Fruit fly (Drosophila melanogaster) whole organism, embryonic: ENCODE measurements around the gene gro.

ENCODE experiments used
- Abd-B ChIP-seq: fragments of 200-800 bp; sonication (Bioruptor generic); optimal IDR thresholded peaks from 2 replicates; lab custom pipeline; 2018; ENCODE audit warnings: missing biosample characterization, mild to moderate bottlenecking, missing genetic modification characterization, moderate library complexity
- Bgb ChIP-seq: fragments of 200-800 bp; sonication (Bioruptor generic); IDR thresholded peaks from 2 replicates; pipeline ENCODE4 v1.3.6; 2022; ENCODE audit warnings: missing biosample characterization, missing genetic modification characterization; ENCODE audit not compliant: partially characterized antibody
- CG12104 ChIP-seq: fragments of 200-800 bp; sonication (Bioruptor generic); optimal IDR thresholded peaks from 3 replicates; lab custom pipeline; 2016; ENCODE audit warnings: missing biosample characterization, missing genetic modification characterization
- CG12155 ChIP-seq: fragments of 200-800 bp; sonication (Bioruptor generic); optimal IDR thresholded peaks from 3 replicates; lab custom pipeline; 2016; ENCODE audit warnings: missing biosample characterization, missing genetic modification characterization
- CG12769 ChIP-seq: fragments of 200-800 bp; sonication (Bioruptor generic); optimal IDR thresholded peaks from 2 replicates; lab custom pipeline; 2019; ENCODE audit warnings: missing biosample characterization, mild to moderate bottlenecking, missing genetic modification characterization, moderate library complexity
- CG15514 ChIP-seq: fragments of 200-800 bp; sonication (Bioruptor generic); optimal IDR thresholded peaks from 3 replicates; lab custom pipeline; 2017; ENCODE audit warnings: missing biosample characterization, missing genetic modification characterization, mild to moderate bottlenecking, moderate library complexity, missing genetic modification reagents
- CG15696 ChIP-seq: fragments of 200-800 bp; sonication (Bioruptor generic); optimal IDR thresholded peaks from 2 replicates; lab custom pipeline; 2019; ENCODE audit warnings: missing biosample characterization, mild to moderate bottlenecking, missing genetic modification characterization, moderate library complexity
- CG17568 ChIP-seq: fragments of 200-800 bp; sonication (Bioruptor generic); optimal IDR thresholded peaks from 2 replicates; lab custom pipeline; 2018; ENCODE audit warnings: missing biosample characterization, mild to moderate bottlenecking, missing genetic modification characterization, moderate library complexity
- CG31224 ChIP-seq: fragments of 200-800 bp; sonication (Bioruptor generic); IDR thresholded peaks from 2 replicates; pipeline ENCODE4 v1.3.6; 2022; ENCODE audit warnings: missing biosample characterization, missing genetic modification characterization
- CG3163 ChIP-seq: fragments of 200-800 bp; sonication (Bioruptor generic); optimal IDR thresholded peaks from 3 replicates; lab custom pipeline; 2016; ENCODE audit warnings: missing biosample characterization, missing genetic modification characterization
- CG32532 ChIP-seq: fragments of 200-800 bp; sonication (Bioruptor generic); IDR thresholded peaks from 2 replicates; pipeline ENCODE4 v1.3.6; 2022; ENCODE audit warnings: missing biosample characterization, missing genetic modification characterization
- CG4424 ChIP-seq: fragments of 200-800 bp; sonication (Bioruptor generic); optimal IDR thresholded peaks from 3 replicates; lab custom pipeline; 2016; ENCODE audit warnings: missing biosample characterization, missing genetic modification characterization
- CG5180 ChIP-seq: fragments of 200-800 bp; sonication (Bioruptor generic); optimal IDR thresholded peaks from 3 replicates; lab custom pipeline; 2017; ENCODE audit warnings: missing biosample characterization, missing genetic modification characterization, mild to moderate bottlenecking, moderate library complexity, missing genetic modification reagents
- CG6272 ChIP-seq: fragments of 200-800 bp; sonication (Bioruptor generic); IDR thresholded peaks from 2 replicates; pipeline ENCODE4 v1.3.6; 2022; ENCODE audit warnings: missing biosample characterization, missing genetic modification characterization
- CG8089 ChIP-seq: fragments of 200-800 bp; sonication (Bioruptor generic); optimal IDR thresholded peaks from 3 replicates; lab custom pipeline; 2016; ENCODE audit warnings: missing biosample characterization, missing genetic modification characterization
- CG9932 ChIP-seq: fragments of 200-800 bp; sonication (Bioruptor generic); IDR thresholded peaks from 2 replicates; pipeline ENCODE4 v1.3.6; 2022; ENCODE audit warnings: missing biosample characterization, missing genetic modification characterization
- Camta ChIP-seq: fragments of 200-800 bp; sonication (Bioruptor generic); optimal IDR thresholded peaks from 2 replicates; lab custom pipeline; 2016; ENCODE audit warnings: missing biosample characterization, missing genetic modification characterization
- D ChIP-seq, 2 experiments: fragments of 200-800 bp in 1 of 2; fragments of >200 bp in 1 of 2; sonication (Bioruptor generic) in 1 of 2; optimal IDR thresholded peaks; 2 replicates in 1 of 2; 3 replicates in 1 of 2; lab custom pipeline; 2017; ENCODE audit warnings: mild to moderate bottlenecking in 1 of 2, missing biosample characterization in 1 of 2, missing genetic modification characterization in 1 of 2, missing genetic modification reagents in 1 of 2
- Dbx ChIP-seq: fragments of 200-800 bp; sonication (Bioruptor generic); IDR thresholded peaks from 3 replicates; pipeline ENCODE4 v1.3.6; 2022; ENCODE audit warnings: missing biosample characterization, missing genetic modification characterization
- Elba2 ChIP-seq: fragments of 200-800 bp; sonication (Bioruptor generic); optimal IDR thresholded peaks from 3 replicates; lab custom pipeline; 2016; ENCODE audit warnings: missing biosample characterization, missing genetic modification characterization
- GATAe ChIP-seq: fragments of 200-800 bp; sonication (Bioruptor generic); conservative IDR thresholded peaks from 2 replicates; pipeline ENCODE4 v1.3.6; 2022; ENCODE audit warnings: missing biosample characterization, missing genetic modification characterization
- HLH4C ChIP-seq: fragments of 200-800 bp; sonication (Bioruptor generic); IDR thresholded peaks from 3 replicates; pipeline ENCODE4 v1.3.6; 2022; ENCODE audit warnings: missing biosample characterization, missing genetic modification characterization; ENCODE audit not compliant: partially characterized antibody
- HmgZ ChIP-seq: fragments of 200-800 bp; sonication (Bioruptor generic); optimal IDR thresholded peaks from 2 replicates; lab custom pipeline; 2018; ENCODE audit warnings: missing biosample characterization, mild to moderate bottlenecking, missing genetic modification characterization
- Hr3 ChIP-seq: fragments of 200-800 bp; sonication (Bioruptor generic); optimal IDR thresholded peaks from 3 replicates; lab custom pipeline; 2016; ENCODE audit warnings: missing biosample characterization, missing genetic modification characterization
- Hr39 ChIP-seq: fragments of >200 bp; optimal IDR thresholded peaks from 2 replicates; lab custom pipeline; 2017
- Hr78 ChIP-seq, 2 experiments: fragments of 200-800 bp in 1 of 2; fragments of >200 bp in 1 of 2; sonication (Bioruptor generic) in 1 of 2; optimal IDR thresholded peaks; 2 replicates each; lab custom pipeline; 2017 to 2019; ENCODE audit warnings: missing biosample characterization in 2 of 2, missing genetic modification characterization in 2 of 2, mild to moderate bottlenecking in 1 of 2, moderate library complexity in 1 of 2
- Lim3 ChIP-seq: fragments of 200-800 bp; sonication (Bioruptor generic); IDR thresholded peaks from 2 replicates; pipeline ENCODE4 v1.3.6; 2022; ENCODE audit warnings: missing biosample characterization, missing genetic modification characterization
- NC2α ChIP-seq: fragments of 200-800 bp; sonication (Bioruptor generic); optimal IDR thresholded peaks from 2 replicates; lab custom pipeline; 2016; ENCODE audit warnings: missing biosample characterization, missing genetic modification characterization
- Nf-YC ChIP-seq: fragments of 200-800 bp; optimal IDR thresholded peaks from 3 replicates; lab custom pipeline; 2019; ENCODE audit warnings: missing biosample characterization, mild to moderate bottlenecking, missing genetic modification characterization, moderate library complexity
- PHDP ChIP-seq: fragments of 200-800 bp; sonication (Bioruptor generic); optimal IDR thresholded peaks from 3 replicates; lab custom pipeline; 2018; ENCODE audit warnings: missing biosample characterization, mild to moderate bottlenecking, missing genetic modification characterization, moderate library complexity
- ab ChIP-seq: fragments of 200-800 bp; sonication (Bioruptor generic); optimal IDR thresholded peaks from 2 replicates; lab custom pipeline; 2016; ENCODE audit warnings: missing biosample characterization, missing genetic modification characterization
- al ChIP-seq: fragments of 200-800 bp; sonication (Bioruptor generic); IDR thresholded peaks from 2 replicates; pipeline ENCODE4 v1.3.6; 2022; ENCODE audit warnings: missing biosample characterization, missing genetic modification characterization
- bbx ChIP-seq: fragments of 200-800 bp; sonication (Bioruptor generic); IDR thresholded peaks from 2 replicates; pipeline ENCODE4 v1.3.6; 2022; ENCODE audit warnings: missing biosample characterization, missing genetic modification characterization; ENCODE audit not compliant: partially characterized antibody
- bowl ChIP-seq: fragments of 200-800 bp; sonication (Bioruptor generic); IDR thresholded peaks from 2 replicates; pipeline ENCODE4 v1.3.6; 2022; ENCODE audit warnings: missing biosample characterization, missing genetic modification characterization
- exex ChIP-seq: fragments of 200-800 bp; sonication (Bioruptor generic); optimal IDR thresholded peaks from 4 replicates; lab custom pipeline; 2018; ENCODE audit warnings: missing biosample characterization, mild to moderate bottlenecking, missing genetic modification characterization, moderate library complexity
- fd64A ChIP-seq: fragments of 200-800 bp; sonication (Bioruptor generic); optimal IDR thresholded peaks from 3 replicates; lab custom pipeline; 2018; ENCODE audit warnings: missing biosample characterization, mild to moderate bottlenecking, missing genetic modification characterization
- fru ChIP-seq: fragments of >200 bp; optimal IDR thresholded peaks from 2 replicates; lab custom pipeline; 2017
- gcm ChIP-seq: fragments of 200-800 bp; sonication (Bioruptor generic); optimal IDR thresholded peaks from 2 replicates; lab custom pipeline; 2019; ENCODE audit warnings: missing biosample characterization, mild to moderate bottlenecking, missing genetic modification characterization, moderate library complexity
- gsb ChIP-seq: fragments of 200-800 bp; sonication (Bioruptor generic); IDR thresholded peaks from 2 replicates; pipeline ENCODE4 v1.3.6; 2022; ENCODE audit warnings: missing biosample characterization, missing genetic modification characterization
- hb ChIP-seq: fragments of 200-800 bp; sonication (Bioruptor generic); IDR thresholded peaks from 3 replicates; pipeline ENCODE4 v1.3.6; 2022; ENCODE audit warnings: missing biosample characterization, missing genetic modification characterization; ENCODE audit not compliant: partially characterized antibody
- jumu ChIP-seq: fragments of 200-800 bp; sonication (Bioruptor generic); optimal IDR thresholded peaks from 3 replicates; lab custom pipeline; 2016; ENCODE audit warnings: missing biosample characterization, missing genetic modification characterization
- kay ChIP-seq: fragments of 200-800 bp; sonication (Bioruptor generic); optimal IDR thresholded peaks from 2 replicates; lab custom pipeline; 2016; ENCODE audit warnings: missing biosample characterization, missing genetic modification characterization
- oc ChIP-seq: fragments of 200-800 bp; sonication (Bioruptor generic); optimal IDR thresholded peaks from 2 replicates; lab custom pipeline; 2018; ENCODE audit warnings: missing biosample characterization, mild to moderate bottlenecking, missing genetic modification characterization, moderate library complexity
- pita ChIP-seq: fragments of 200-800 bp; sonication (Bioruptor generic); optimal IDR thresholded peaks from 2 replicates; lab custom pipeline; 2017; ENCODE audit warnings: missing biosample characterization, mild to moderate bottlenecking, missing genetic modification characterization
- prd ChIP-seq, 3 experiments: fragments of >200 bp in 2 of 3; fragments of 200-800 bp in 1 of 3; sonication (Bioruptor generic) in 1 of 3; optimal IDR thresholded peaks in 2 of 3; IDR thresholded peaks in 1 of 3; 2 replicates in 2 of 3; 3 replicates in 1 of 3; pipeline versions ENCODE4 v1.3.6 to Lab custom; 2017 to 2022; ENCODE audit warnings: missing biosample characterization in 1 of 3, missing genetic modification characterization in 1 of 3
- rib ChIP-seq: fragments of 200-800 bp; sonication (Bioruptor generic); IDR thresholded peaks from 2 replicates; pipeline ENCODE4 v1.3.6; 2022; ENCODE audit warnings: missing biosample characterization, missing genetic modification characterization
- sd ChIP-seq: fragments of 200-800 bp; sonication (Bioruptor generic); optimal IDR thresholded peaks from 3 replicates; lab custom pipeline; 2018; ENCODE audit warnings: missing biosample characterization, mild to moderate bottlenecking, missing genetic modification characterization, moderate library complexity
- sisA ChIP-seq: fragments of 200-800 bp; sonication (Bioruptor generic); IDR thresholded peaks from 2 replicates; pipeline ENCODE4 v1.3.6; 2022; ENCODE audit warnings: missing biosample characterization, missing genetic modification characterization

Gene gro

DNA sequence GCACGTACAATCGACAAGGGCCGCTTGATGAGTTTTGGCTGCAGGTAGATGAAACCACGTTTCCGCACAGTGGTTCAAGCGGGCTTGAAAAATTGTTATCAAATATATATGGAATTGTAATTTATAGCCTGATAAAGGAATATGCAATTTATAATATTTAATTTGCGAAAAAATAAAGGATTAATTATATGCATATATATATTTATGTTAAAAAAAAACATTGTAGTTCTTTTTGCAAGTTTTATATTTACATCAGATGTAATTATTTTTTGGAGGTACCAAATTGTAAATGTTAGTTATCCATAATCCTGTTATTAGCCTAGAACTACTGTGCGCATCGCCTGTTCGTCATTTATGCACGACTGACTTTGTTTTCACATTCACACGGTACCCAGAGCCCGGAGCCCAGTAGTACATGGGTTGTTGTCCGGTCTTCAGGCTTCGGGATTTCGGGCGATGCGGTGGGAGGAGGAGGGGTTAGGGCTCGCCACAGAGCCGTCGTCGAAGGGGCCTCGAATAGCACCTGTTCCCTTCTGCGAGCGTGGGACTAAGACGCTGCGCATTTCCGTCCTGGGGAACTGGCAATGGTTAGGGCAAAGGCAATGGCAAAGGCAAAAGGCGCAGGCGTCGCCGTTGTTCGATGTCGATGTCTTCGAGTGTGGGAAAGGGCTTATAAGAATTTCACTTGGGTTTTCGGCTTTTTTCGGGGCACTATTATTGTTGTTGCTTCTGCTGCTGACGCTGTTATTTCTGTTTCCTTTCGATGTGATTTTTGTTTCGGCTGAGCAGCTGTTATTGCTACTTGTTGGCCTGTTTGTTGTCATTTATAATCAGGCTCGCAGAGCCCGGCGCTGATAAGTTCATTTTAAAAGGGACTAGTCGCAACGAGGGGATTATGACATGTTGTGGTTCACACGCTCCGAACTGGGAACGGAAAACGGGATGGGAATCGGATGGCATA is 23.5 kb upstream of the gro start (continued):
- no peak for TF ChIP-seq Bgb (GFP tag; lab: Robert Waterston, UW)
- peak; percentile 20 for TF ChIP-seq Elba2
- TF ChIP-seq HmgZ (tag; lab: Kevin White, UChicago) = no peak
- no peak for TF ChIP-seq exex (tag; lab: Kevin White, UChicago)
- no peak for TF ChIP-seq al (GFP tag; lab: Robert Waterston, UW)
- TF ChIP-seq NC2α (GFP tag; lab: Kevin White, UChicago) = no peak
- TF ChIP-seq Lim3 (GFP tag; lab: Robert Waterston, UW) = no peak
- no peak for TF ChIP-seq hb (GFP tag; lab: Robert Waterston, UW)
- TF ChIP-seq prd (optimal IDR thresholded peaks at IDR 0.05; lab: Kevin White, UChicago) = no peak
- peak; percentile 85 for TF ChIP-seq prd (GFP tag; IDR thresholded peaks at IDR 0.05; lab: Robert Waterston, UW)
- TF ChIP-seq sd (tag; lab: Kevin White, UChicago) = no peak
- no peak for TF ChIP-seq GATAe (GFP tag; lab: Robert Waterston, UW)
- TF ChIP-seq bbx (GFP tag; lab: Robert Waterston, UW) = no peak
- TF ChIP-seq pita = no peak
- TF ChIP-seq Camta (GFP tag; lab: Kevin White, UChicago) = no peak
- TF ChIP-seq sisA (GFP tag; lab: Robert Waterston, UW) = peak; percentile 42; the same call in 1 of the 2 replicates
- no peak for TF ChIP-seq ab
- TF ChIP-seq CG12155 (GFP tag; lab: Kevin White, UChicago) = peak; percentile 30
- peak; percentile 72 for TF ChIP-seq Hr3 (GFP tag; lab: Kevin White, UChicago)
- peak; percentile 91 for TF ChIP-seq gcm
- peak; percentile 4 for TF ChIP-seq D (optimal IDR thresholded peaks at IDR 0.05; lab: Kevin White, UChicago)
- peak; percentile 92 for TF ChIP-seq D (GFP tag; optimal IDR thresholded peaks at IDR 0.05; lab: Kevin White, UChicago)
- TF ChIP-seq Dbx (GFP tag; lab: Robert Waterston, UW) = no peak
- TF ChIP-seq CG32532 (GFP tag; lab: Robert Waterston, UW) = no peak; the same call in 1 of the 2 replicates
- TF ChIP-seq oc (tag; lab: Kevin White, UChicago) = peak; percentile 52
- no peak for TF ChIP-seq Hr39 (lab: Kevin White, UChicago)
- no peak for TF ChIP-seq fd64A (GFP tag; lab: Kevin White, UChicago)
- TF ChIP-seq Abd-B (GFP tag; lab: Kevin White, UChicago) = peak; percentile 73
- TF ChIP-seq CG6272 (GFP tag; lab: Robert Waterston, UW) = no peak
- TF ChIP-seq kay (GFP tag; lab: Kevin White, UChicago) = peak; percentile 31
- no peak for TF ChIP-seq gsb (GFP tag; lab: Robert Waterston, UW)
- no peak for TF ChIP-seq Nf-YC (tag; lab: Kevin White, UChicago)
- no peak for TF ChIP-seq bowl (GFP tag; lab: Robert Waterston, UW)
- TF ChIP-seq Hr78 (GFP tag; optimal IDR thresholded peaks at IDR 0.05; lab: Kevin White, UChicago) = peak in 1 of 2 experiments; percentile 69
- peak; percentile 99 for TF ChIP-seq CG15696 (tag; lab: Kevin White, UChicago)
- TF ChIP-seq CG9932 (GFP tag; lab: Robert Waterston, UW) = no peak
- no peak for TF ChIP-seq CG8089
- peak; percentile 47 for TF ChIP-seq CG5180 (GFP tag; lab: Kevin White, UChicago)
- peak; percentile 71 for TF ChIP-seq CG12104 (GFP tag; lab: Kevin White, UChicago)
- no peak for TF ChIP-seq fru (lab: Kevin White, UChicago)
- peak; percentile 74 for TF ChIP-seq PHDP (tag; lab: Kevin White, UChicago)
- TF ChIP-seq CG12769 (tag; lab: Kevin White, UChicago) = no peak
- TF ChIP-seq CG15514 = no peak
- peak; percentile 35 for TF ChIP-seq CG17568 (GFP tag; lab: Kevin White, UChicago)
- TF ChIP-seq jumu = peak; percentile 12
- TF ChIP-seq CG3163 (GFP tag; lab: Kevin White, UChicago) = no peak
- no peak; the same call in 1 of the 2 replicates for TF ChIP-seq rib (GFP tag; lab: Robert Waterston, UW)
- TF ChIP-seq HLH4C (GFP tag; lab: Robert Waterston, UW) = no peak
- no peak for TF ChIP-seq CG31224 (GFP tag; lab: Robert Waterston, UW)
- peak; percentile 83 for TF ChIP-seq CG4424 (GFP tag; lab: Kevin White, UChicago)
